Worm (Caenorhabditis elegans): ENCODE measurements around the gene mdl-1.

mdl-1 gene

DNA sequence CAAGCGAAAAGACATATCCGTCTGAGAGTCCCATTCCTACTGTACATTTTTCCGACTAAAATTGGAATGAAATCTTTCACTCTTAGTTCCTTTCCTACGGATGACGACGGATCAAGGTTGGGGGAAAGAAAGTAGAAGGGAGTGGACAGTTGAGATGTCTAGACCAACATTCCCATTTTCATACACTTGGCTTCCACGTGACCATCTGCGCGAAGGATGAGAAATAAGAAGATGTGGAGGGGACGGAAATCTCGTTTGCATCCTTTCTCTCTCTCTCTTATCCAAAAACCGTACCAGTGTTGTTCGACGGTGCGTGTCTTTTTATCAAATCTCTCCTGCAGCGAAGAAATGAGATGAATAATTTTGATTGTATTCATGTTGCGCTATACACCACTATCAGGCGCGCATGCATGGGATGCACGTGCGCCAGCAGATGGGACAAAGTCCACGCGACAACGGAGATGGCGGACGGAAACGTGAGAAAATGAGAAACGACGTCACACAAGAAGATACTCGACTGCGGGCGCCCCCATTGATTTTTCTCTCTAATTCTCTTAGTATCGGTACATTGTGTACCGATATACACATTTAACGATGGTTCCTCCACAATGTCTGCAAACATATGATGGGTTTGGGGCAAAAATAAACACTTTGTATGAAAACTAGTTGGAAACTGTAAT lies 4.7 kb upstream of the mdl-1 start (continued):
- TF ChIP-seq nfya-1 (tag; optimal IDR thresholded peaks at IDR 0.05; ENCODE audit: borderline replicate concordance, insufficient read depth) = no peak
- no peak for TF ChIP-seq F33H1.4 (GFP tag; IDR thresholded peaks at IDR 0.05)
- no peak for TF ChIP-seq Y67H2A.10 (GFP tag; conservative IDR thresholded peaks at IDR 0.05)
- TF ChIP-seq madf-10 (tag; optimal IDR thresholded peaks at IDR 0.05) = peak; percentile 79
- no peak for TF ChIP-seq cebp-1 (GFP tag; IDR thresholded peaks at IDR 0.05)
- TF ChIP-seq cebp-1 (tag; optimal IDR thresholded peaks at IDR 0.05) = peak; percentile 85
- TF ChIP-seq nfya-2 (GFP tag; IDR thresholded peaks at IDR 0.05) = no peak
- peak; percentile 33 for TF ChIP-seq nhr-90 (tag; optimal IDR thresholded peaks at IDR 0.05)
- TF ChIP-seq B0261.1 (tag; optimal IDR thresholded peaks at IDR 0.05) = no peak
- no peak for TF ChIP-seq cebp-2 (GFP tag; IDR thresholded peaks at IDR 0.05)
- no peak for TF ChIP-seq T07F8.4 (tag; optimal IDR thresholded peaks at IDR 0.05)
- TF ChIP-seq C17E4.6 (GFP tag; IDR thresholded peaks at IDR 0.05) = 0 out of 2 replicates have a peak, but pooled peaks have one; percentile 23
- TF ChIP-seq F49E8.2 (tag; optimal IDR thresholded peaks at IDR 0.05; ENCODE audit: insufficient read depth) = no peak
- peak; percentile 87 for TF ChIP-seq C06A6.2 (GFP tag; conservative IDR thresholded peaks at IDR 0.05)
- TF ChIP-seq snpc-1.3 (tag; optimal IDR thresholded peaks at IDR 0.05; ENCODE audit: insufficient read depth) = no peak
- no peak for TF ChIP-seq snpc-4 (GFP tag; optimal IDR thresholded peaks at IDR 0.05)
- TF ChIP-seq snpc-4 (tag; optimal IDR thresholded peaks at IDR 0.05) = peak in 3 of 4 experiments; percentile 37 to 47 (median 38)
- 0 out of 2 replicates have a peak, but pooled peaks have one; percentile 21 for TF ChIP-seq rcor-1 (GFP tag; IDR thresholded peaks at IDR 0.05)
- TF ChIP-seq ceh-100 (GFP tag; IDR thresholded peaks at IDR 0.05) = no peak
- no peak for TF ChIP-seq ets-4 (GFP tag; optimal IDR thresholded peaks at IDR 0.05)
- no peak for TF ChIP-seq ztf-25 (GFP tag; IDR thresholded peaks at IDR 0.05)
- no peak for TF ChIP-seq attf-6 (GFP tag; IDR thresholded peaks at IDR 0.05)
- no peak for TF ChIP-seq sea-2 (GFP tag; IDR thresholded peaks at IDR 0.05)
- TF ChIP-seq madf-3 (GFP tag; IDR thresholded peaks at IDR 0.05) = no peak
- TF ChIP-seq bed-1 (GFP tag; IDR thresholded peaks at IDR 0.05) = no peak
- TF ChIP-seq K11D2.4 (GFP tag; IDR thresholded peaks at IDR 0.05) = peak; percentile 90; the same call in 1 of the 2 replicates
- TF ChIP-seq unc-62 (GFP tag; optimal IDR thresholded peaks at IDR 0.05) = peak; percentile 57
- TF ChIP-seq akir-1 (GFP tag; optimal IDR thresholded peaks at IDR 0.05) = no peak
- peak; percentile 92 for TF ChIP-seq chd-7 (tag; optimal IDR thresholded peaks at IDR 0.05)
- TF ChIP-seq nhr-80 (tag; optimal IDR thresholded peaks at IDR 0.05) = peak; percentile 77
- peak; percentile 76; the same call in 1 of the 2 replicates for TF ChIP-seq zfh-2 (GFP tag; conservative IDR thresholded peaks at IDR 0.05)
- peak; percentile 53 for TF ChIP-seq tlf-1 (GFP tag; optimal IDR thresholded peaks at IDR 0.05)
- TF ChIP-seq ztf-22 (GFP tag; optimal IDR thresholded peaks at IDR 0.05) = peak; percentile 89
- TF ChIP-seq let-607 (tag; optimal IDR thresholded peaks at IDR 0.05) = peak; percentile 4 to 76
- no peak for TF ChIP-seq F39B2.1 (GFP tag; IDR thresholded peaks at IDR 0.05)
- TF ChIP-seq tbx-9 (tag; optimal IDR thresholded peaks at IDR 0.05; ENCODE audit: borderline replicate concordance) = no peak
- TF ChIP-seq ccch-3 (GFP tag; optimal IDR thresholded peaks at IDR 0.05) = no peak
- TF ChIP-seq F10E7.11 (tag; optimal IDR thresholded peaks at IDR 0.05) = peak; percentile 42
- TF ChIP-seq ceh-79 (tag; optimal IDR thresholded peaks at IDR 0.05) = no peak
- peak; percentile 98 for TF ChIP-seq somi-1 (GFP tag; optimal IDR thresholded peaks at IDR 0.05)
- TF ChIP-seq nhr-27 (tag; optimal IDR thresholded peaks at IDR 0.05) = no peak
- TF ChIP-seq Y53F4B.3 (GFP tag; IDR thresholded peaks at IDR 0.05) = no peak
- TF ChIP-seq efl-1 (GFP tag; optimal IDR thresholded peaks at IDR 0.05) = no peak
- no peak for TF ChIP-seq pha-4 (tag; optimal IDR thresholded peaks at IDR 0.05)
- TF ChIP-seq lag-1 (GFP tag; IDR thresholded peaks at IDR 0.05) = peak; percentile 17; the same call in 1 of the 2 replicates
- no peak for TF ChIP-seq D2030.7 (GFP tag; IDR thresholded peaks at IDR 0.05)
- TF ChIP-seq lsy-27 (tag; optimal IDR thresholded peaks at IDR 0.05; ENCODE audit: borderline replicate concordance, insufficient read depth) = no peak

Data from whole organism, young adult.